Worm (Caenorhabditis elegans) whole organism, L4 larva: ENCODE results near the gene T01C8.3.

Source experiments
- ces-1 ChIP-seq: fragments of 150-350 bp; sonication (generic microtip); optimal IDR thresholded peaks from 4 replicates; lab custom pipeline; 2014; ENCODE audit warnings: missing biosample characterization, missing genetic modification reagents, missing genetic modification characterization
- egl-27 ChIP-seq: sonication (generic microtip); optimal IDR thresholded peaks from 3 replicates; lab custom pipeline; 2017; ENCODE audit warnings: missing biosample characterization, missing genetic modification reagents, missing genetic modification characterization
- fkh-10 ChIP-seq: fragments of 150-350 bp; optimal IDR thresholded peaks from 2 replicates; lab custom pipeline; 2014; ENCODE audit warnings: missing biosample characterization, missing genetic modification reagents, missing genetic modification characterization
- hlh-30 ChIP-seq: sonication (generic microtip); optimal IDR thresholded peaks from 2 replicates; lab custom pipeline; 2017; ENCODE audit warnings: antibody characterized with exemption, mild to moderate bottlenecking, missing genetic modification characterization, missing compliant biosample characterization; ENCODE audit not compliant: insufficient read depth
- lin-39 ChIP-seq: fragments of 150-350 bp; optimal IDR thresholded peaks from 2 replicates; lab custom pipeline; 2014; ENCODE audit warnings: missing biosample characterization, missing genetic modification reagents, missing genetic modification characterization
- madf-9 ChIP-seq: fragments of 200-800 bp; sonication (Bioruptor generic); conservative IDR thresholded peaks from 2 replicates; pipeline ENCODE4 v1.3.6; 2022; ENCODE audit warnings: missing genetic modification reagents, missing genetic modification characterization, missing compliant biosample characterization
- mxl-3 ChIP-seq: fragments of 200-800 bp; sonication (Bioruptor generic); optimal IDR thresholded peaks from 2 replicates; lab custom pipeline; 2018; ENCODE audit warnings: mild to moderate bottlenecking, missing genetic modification characterization, missing compliant biosample characterization
- nhr-10 ChIP-seq: fragments of 150-350 bp; optimal IDR thresholded peaks from 2 replicates; lab custom pipeline; 2014; ENCODE audit warnings: missing biosample characterization, missing genetic modification characterization
- nhr-77 ChIP-seq: fragments of 150-350 bp; optimal IDR thresholded peaks from 2 replicates; lab custom pipeline; 2014; ENCODE audit warnings: missing biosample characterization, missing genetic modification characterization
- sdz-12 ChIP-seq: fragments of 200-800 bp; sonication (Bioruptor generic); optimal IDR thresholded peaks from 2 replicates; lab custom pipeline; 2018; ENCODE audit warnings: mild to moderate bottlenecking, missing genetic modification characterization, missing compliant biosample characterization
- tra-1 ChIP-seq: fragments of 200-800 bp; sonication (Bioruptor generic); IDR thresholded peaks from 2 replicates; pipeline ENCODE4 v1.3.6; 2022; ENCODE audit warnings: missing genetic modification reagents, missing genetic modification characterization, missing compliant biosample characterization

DNA sequence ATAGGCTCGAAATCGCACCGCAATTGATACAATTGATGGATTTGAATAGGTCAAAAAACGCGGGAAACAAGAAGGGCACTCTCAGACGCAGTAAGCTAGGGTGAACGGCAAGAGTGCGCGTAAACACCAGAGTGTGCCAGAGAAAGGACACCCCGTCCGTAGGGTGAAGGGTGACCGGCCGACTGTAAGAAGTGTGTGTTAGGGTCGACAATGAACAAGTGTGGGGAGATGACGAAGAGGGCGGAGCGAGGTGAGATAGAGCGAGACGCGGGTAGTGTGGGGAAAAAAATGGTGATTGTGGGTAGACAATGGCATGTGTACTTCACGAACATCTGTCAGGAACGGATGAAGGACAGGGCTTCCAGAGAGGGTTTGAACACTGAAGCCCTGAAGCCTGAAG, 12.1 kb downstream of the T01C8.3 start:
- TF ChIP-seq tra-1 (GFP tag; lab: Robert Waterston, UW) (no peak), hlh-30 (tag; lab: Kevin White, UChicago) (no peak), ces-1 (GFP tag; lab: Kevin White, UChicago) (no peak), fkh-10 (GFP tag; lab: Kevin White, UChicago) (no peak), madf-9 (no peak), nhr-77 (no peak), egl-27 (tag; lab: Kevin White, UChicago) (no peak), lin-39 (tag; lab: Kevin White, UChicago) (no peak), mxl-3 (GFP tag; lab: Kevin White, UChicago) (no peak), nhr-10 (tag; lab: Kevin White, UChicago) (no peak), sdz-12 (GFP tag; lab: Kevin White, UChicago) (no peak)
